Worm (Caenorhabditis elegans) whole organism, dauer: ENCODE measurements around the gene F48C5.2.
"Not testable (repeated sequence)": the region's sequence is repeated elsewhere in the genome, so short reads cannot be mapped to it uniquely, and the experiment has no call there.

Experiments used
- unc-62 ChIP-seq: sonication (generic microtip); optimal IDR thresholded peaks from 2 replicates; lab custom pipeline; 2017; ENCODE audit warnings: missing biosample characterization, missing genetic modification reagents, missing genetic modification characterization

Gene F48C5.2

ce11 chrX:11462112-11462511 is 8.0 kb upstream of the F48C5.2 start:
- no peak for TF ChIP-seq unc-62

ce11 chrX:11461545-11461944 is 7.4 kb upstream of the F48C5.2 start:
- TF ChIP-seq unc-62 = no peak

ce11 chrX:11456665-11457064 is 2.5 kb upstream of the F48C5.2 start:
- no peak for TF ChIP-seq unc-62

- no peak for TF ChIP-seq unc-62
These were observed 1.8 kb downstream of the F48C5.2 start for ce11 chrX:11452316-11452715.

- TF ChIP-seq unc-62 = no peak
These were observed 3.9 kb downstream of the F48C5.2 start for ce11 chrX:11450261-11450660.

ce11 chrX:11447695-11448094 is 6.4 kb downstream of the F48C5.2 start:
- TF ChIP-seq unc-62 = no peak

ce11 chrX:11446535-11446934 is 7.6 kb downstream of the F48C5.2 start, which contains the start of gene igeg-2:
igeg-2 (minus strand) TSS chrX:11446635.
- TF ChIP-seq unc-62 = no peak

ce11 chrX:11439740-11440139 is 14.4 kb downstream of the F48C5.2 start, which contains the start of gene F46C3.7:
F46C3.7 (plus strand) TSS chrX:11440040.
- TF ChIP-seq unc-62 = not testable (repeated sequence)

- no peak for TF ChIP-seq unc-62
These were observed 16.4 kb downstream of the F48C5.2 start for ce11 chrX:11437716-11438115.

- no peak for TF ChIP-seq unc-62
These were observed 18.6 kb downstream of the F48C5.2 start for ce11 chrX:11435488-11435887.

- TF ChIP-seq unc-62 = no peak
These were observed 20.6 kb downstream of the F48C5.2 start, which contains the start of gene hum-4 for ce11 chrX:11433488-11433887. hum-4 (minus strand) TSS chrX:11433588.

- TF ChIP-seq unc-62 = no peak
These were observed 26.6 kb downstream of the F48C5.2 start for ce11 chrX:11427550-11427949.

ce11 chrX:11426647-11427046 is 27.5 kb downstream of the F48C5.2 start:
- no peak for TF ChIP-seq unc-62

ce11 chrX:11419988-11420387 is 34.1 kb downstream of the F48C5.2 start, which contains the start of gene F46C3.6:
F46C3.6 (minus strand) TSS chrX:11420074.
- no peak for TF ChIP-seq unc-62

ce11 chrX:11418667-11419066 is 35.5 kb downstream of the F48C5.2 start, which contains the start of gene F46C3.2:
F46C3.2 (minus strand) TSS chrX:11418767.
- TF ChIP-seq unc-62 = no peak

- TF ChIP-seq unc-62 = no peak
These were observed 39.1 kb downstream of the F48C5.2 start, which contains the start of gene pek-1 for ce11 chrX:11414837-11415550. pek-1 (minus strand) TSS chrX:11414887.

- TF ChIP-seq unc-62 = no peak
These were observed 42.5 kb downstream of the F48C5.2 start for ce11 chrX:11411675-11412074.

ce11 chrX:11409457-11409856 is 44.7 kb downstream of the F48C5.2 start:
- TF ChIP-seq unc-62 = no peak
